Worm (Caenorhabditis elegans) whole organism, late embryonic: Measurements from ENCODE around the gene ztf-1.

ENCODE experiments used
- Y22D7AL.16 ChIP-seq: sonication (generic microtip); optimal IDR thresholded peaks from 2 replicates; lab custom pipeline; 2016; ENCODE audit warnings: missing genetic modification characterization, missing compliant biosample characterization
- ahr-1 ChIP-seq: sonication (generic microtip); optimal IDR thresholded peaks from 2 replicates; lab custom pipeline; 2016; ENCODE audit warnings: missing genetic modification characterization, missing compliant biosample characterization
- dmd-4 ChIP-seq: sonication (generic microtip); optimal IDR thresholded peaks from 2 replicates; lab custom pipeline; 2016; ENCODE audit warnings: borderline replicate concordance, missing genetic modification characterization, missing compliant biosample characterization
- ets-4 ChIP-seq: sonication (generic microtip); optimal IDR thresholded peaks from 2 replicates; lab custom pipeline; 2016; ENCODE audit warnings: missing genetic modification characterization, missing compliant biosample characterization
- fkh-10 ChIP-seq: fragments of 150-350 bp; optimal IDR thresholded peaks from 2 replicates; lab custom pipeline; 2014; ENCODE audit warnings: missing biosample characterization, missing genetic modification reagents, missing genetic modification characterization
- hlh-8 ChIP-seq: sonication (generic microtip); optimal IDR thresholded peaks from 2 replicates; lab custom pipeline; 2016; ENCODE audit warnings: missing genotype, missing genetic modification characterization, missing compliant biosample characterization
- nfya-1 ChIP-seq: sonication (generic microtip); optimal IDR thresholded peaks from 2 replicates; lab custom pipeline; 2017; ENCODE audit warnings: missing genetic modification characterization, mild to moderate bottlenecking, missing compliant biosample characterization, antibody characterized with exemption, moderate library complexity
- rnt-1 ChIP-seq: sonication (generic microtip); optimal IDR thresholded peaks from 2 replicates; lab custom pipeline; 2016; ENCODE audit warnings: missing genetic modification characterization, missing compliant biosample characterization
- sox-4 ChIP-seq: sonication (generic microtip); optimal IDR thresholded peaks from 2 replicates; lab custom pipeline; 2017; ENCODE audit warnings: mild to moderate bottlenecking, missing genetic modification characterization, inconsistent platforms, missing compliant biosample characterization
- syd-9 ChIP-seq: sonication (generic microtip); optimal IDR thresholded peaks from 2 replicates; lab custom pipeline; 2016; ENCODE audit warnings: mild to moderate bottlenecking, missing genetic modification characterization, moderate library complexity, missing compliant biosample characterization

DNA sequence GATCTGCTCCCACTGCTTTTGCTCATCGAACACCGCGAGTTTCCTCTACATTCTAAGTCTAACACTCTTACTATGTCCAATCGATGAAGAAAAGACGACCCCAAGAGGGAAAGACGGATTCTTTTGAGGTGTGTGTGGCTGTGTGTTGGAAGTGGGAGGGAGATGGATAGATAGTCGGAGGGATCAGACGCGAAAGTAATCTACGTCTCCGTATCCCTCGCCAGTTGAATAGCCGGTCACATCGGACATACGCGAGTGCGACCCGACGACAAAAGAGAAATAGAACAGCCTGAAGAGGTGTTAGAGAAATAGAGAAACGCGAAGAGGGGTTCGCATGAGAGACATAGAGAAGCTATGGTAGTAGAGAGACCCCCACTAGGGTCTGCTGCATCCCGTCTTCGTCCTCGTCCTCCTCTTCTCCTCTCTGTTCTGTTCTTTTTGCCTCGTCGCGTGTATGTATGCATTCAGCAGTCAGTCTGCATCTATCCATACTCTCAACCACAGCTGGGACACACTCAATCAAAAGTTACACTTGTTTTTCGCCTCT is 3.5 kb upstream of the ztf-1 start:
- peak; percentile 55 for TF ChIP-seq hlh-8 (tag; lab: Kevin White, UChicago)
- no peak for TF ChIP-seq sox-4 (tag; lab: Kevin White, UChicago)
- no peak for TF ChIP-seq fkh-10 (GFP tag; lab: Kevin White, UChicago)
- TF ChIP-seq nfya-1 (tag; lab: Kevin White, UChicago) = peak; percentile 96
- no peak for TF ChIP-seq Y22D7AL.16
- peak; percentile 73 for TF ChIP-seq syd-9 (tag; lab: Kevin White, UChicago)
- no peak for TF ChIP-seq ahr-1
- peak; percentile 89 for TF ChIP-seq rnt-1 (tag; lab: Kevin White, UChicago)
- TF ChIP-seq dmd-4 (tag; lab: Kevin White, UChicago) = peak; percentile 6
- TF ChIP-seq ets-4 (tag; lab: Kevin White, UChicago) = peak; percentile 25
